Fruit fly (Drosophila melanogaster) whole organism, pupa: ENCODE results near the gene CG32204.

Experiments
- CG13204 ChIP-seq: fragments of 200-800 bp; sonication (Bioruptor generic); optimal IDR thresholded peaks from 2 replicates; lab custom pipeline; 2018; ENCODE audit warnings: missing biosample characterization, mild to moderate bottlenecking, missing genetic modification characterization, moderate library complexity
- CG17806 ChIP-seq: fragments of 200-800 bp; sonication (Bioruptor generic); optimal IDR thresholded peaks from 2 replicates; lab custom pipeline; 2018; ENCODE audit warnings: missing biosample characterization, mild to moderate bottlenecking, missing genetic modification characterization, moderate library complexity
- CG8159 ChIP-seq: fragments of 200-800 bp; sonication (Bioruptor generic); optimal IDR thresholded peaks from 3 replicates; lab custom pipeline; 2018; ENCODE audit warnings: missing biosample characterization, mild to moderate bottlenecking, missing genetic modification characterization, moderate library complexity
- CG8301 ChIP-seq: fragments of 200-800 bp; sonication (Bioruptor generic); optimal IDR thresholded peaks from 2 replicates; lab custom pipeline; 2018; ENCODE audit warnings: missing biosample characterization, mild to moderate bottlenecking, missing genetic modification characterization
- Pif1B ChIP-seq: fragments of 200-800 bp; sonication (Bioruptor generic); optimal IDR thresholded peaks from 3 replicates; lab custom pipeline; 2016; ENCODE audit warnings: missing biosample characterization, missing genetic modification characterization
- gl ChIP-seq: fragments of 200-800 bp; sonication (Bioruptor generic); optimal IDR thresholded peaks from 2 replicates; lab custom pipeline; 2018; ENCODE audit warnings: missing biosample characterization, mild to moderate bottlenecking, missing genetic modification characterization

DNA sequence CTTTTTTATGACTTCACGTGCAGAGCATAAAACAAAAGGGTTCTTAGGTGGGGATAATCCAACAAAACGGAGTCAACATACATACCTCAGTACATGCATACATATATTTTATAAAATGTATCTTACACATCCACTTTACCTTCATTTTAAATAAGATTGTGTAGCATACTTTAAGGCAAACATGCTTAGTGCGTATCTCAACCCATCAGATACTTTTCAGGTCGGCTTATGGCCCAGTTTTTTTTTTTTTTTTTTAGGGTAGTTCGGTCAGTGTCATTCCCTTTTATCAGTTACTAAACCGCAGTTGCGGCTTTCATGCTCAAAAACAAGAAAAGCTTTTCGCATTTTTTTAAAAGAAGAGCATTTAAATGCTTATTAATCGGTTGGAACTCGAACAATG, 53.9 kb downstream of the CG32204 start, which contains the start of gene NijB:
- no peak for TF ChIP-seq CG8301 (tag; lab: Kevin White, UChicago)
- TF ChIP-seq Pif1B, result no peak
- no peak for TF ChIP-seq gl (tag; lab: Kevin White, UChicago)
- no peak for TF ChIP-seq CG17806
- no peak for TF ChIP-seq CG8159
- no peak for TF ChIP-seq CG13204 (GFP tag; lab: Kevin White, UChicago)
